Worm (Caenorhabditis elegans): ENCODE results near the gene T07A5.1.

The T07A5.1 gene

ce11 chrIII:10337508-10338166 is 31.6 kb upstream of the T07A5.1 start, which contains the start of gene ttr-15 (continued):
- no peak for TF ChIP-seq ceh-20 (GFP tag; IDR thresholded peaks at IDR 0.05)
- no peak for TF ChIP-seq jun-1 (tag; optimal IDR thresholded peaks at IDR 0.05)
- TF ChIP-seq zip-11 (GFP tag; IDR thresholded peaks at IDR 0.05): no peak
- TF ChIP-seq nhr-76 (tag; optimal IDR thresholded peaks at IDR 0.05): peak; percentile 1
- TF ChIP-seq hlh-30 (tag; optimal IDR thresholded peaks at IDR 0.05; ENCODE audit: insufficient read depth): peak; percentile 34
- no peak for TF ChIP-seq daf-19 (GFP tag; conservative IDR thresholded peaks at IDR 0.05)
- TF ChIP-seq mep-1 (tag; optimal IDR thresholded peaks at IDR 0.05): peak; percentile 44
- no peak for TF ChIP-seq set-16 (GFP tag; IDR thresholded peaks at IDR 0.05)
- TF ChIP-seq lsy-2 (tag; optimal IDR thresholded peaks at IDR 0.05): peak in 1 of 2 experiments; percentile 20
- TF ChIP-seq egl-27 (tag; optimal IDR thresholded peaks at IDR 0.05): no peak
- TF ChIP-seq zfp-3 (GFP tag; conservative IDR thresholded peaks at IDR 0.05): 0 out of 2 replicates have a peak, but pooled peaks have one; percentile 14
- peak; percentile 38 for TF ChIP-seq nhr-25 (tag; optimal IDR thresholded peaks at IDR 0.05; ENCODE audit: borderline replicate concordance, insufficient read depth)
- no peak for TF ChIP-seq daf-12 (tag; optimal IDR thresholded peaks at IDR 0.05)
- no peak for TF ChIP-seq spr-1 (tag; optimal IDR thresholded peaks at IDR 0.05)
- no peak for TF ChIP-seq F44E2.7 (GFP tag; IDR thresholded peaks at IDR 0.05)
- peak; percentile 41 for TF ChIP-seq nhr-28 (tag; optimal IDR thresholded peaks at IDR 0.05)
- TF ChIP-seq zag-1 (tag; optimal IDR thresholded peaks at IDR 0.05): no peak
- peak in 1 of 2 experiments; percentile 12 for TF ChIP-seq mdl-1 (tag; optimal IDR thresholded peaks at IDR 0.05)
- TF ChIP-seq lin-38 (GFP tag; IDR thresholded peaks at IDR 0.05): no peak
- TF ChIP-seq duxl-1 (tag; optimal IDR thresholded peaks at IDR 0.05; ENCODE audit: poor library complexity): no peak
- TF ChIP-seq unc-62 (GFP tag; optimal IDR thresholded peaks at IDR 0.05 in 1 of 2): no peak
- no peak for TF ChIP-seq unc-62 (tag; optimal IDR thresholded peaks at IDR 0.05)
- no peak for TF ChIP-seq egl-43 (GFP tag; IDR thresholded peaks at IDR 0.05)
- peak; percentile 54 for TF ChIP-seq T20F7.1 (GFP tag; optimal IDR thresholded peaks at IDR 0.05)
- no peak for TF ChIP-seq tag-97 (GFP tag; IDR thresholded peaks at IDR 0.05)

DNA sequence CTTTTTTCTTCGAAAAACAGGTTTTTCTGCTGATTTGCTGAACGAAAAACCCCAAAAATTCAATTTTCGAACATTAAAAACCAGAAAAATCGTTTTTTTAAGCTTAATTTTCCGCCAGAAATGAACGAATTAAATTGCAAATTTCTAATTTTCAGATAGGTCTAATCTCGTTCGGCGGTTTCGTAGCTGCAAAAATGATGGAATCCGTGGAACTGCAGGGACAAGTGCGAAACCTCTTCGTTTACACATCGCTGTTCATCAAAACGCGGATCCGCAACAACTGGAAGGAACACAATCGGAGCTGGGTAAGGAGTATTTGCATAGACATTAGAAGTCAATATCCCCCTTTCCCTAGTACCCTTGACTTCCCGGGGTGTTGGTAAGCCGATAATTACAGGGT is 30.1 kb upstream of the T07A5.1 start:
- TF ChIP-seq aha-1 (tag): peak; percentile 96
- peak in 1 of 2 experiments; percentile 54 for TF ChIP-seq unc-62 (GFP tag; optimal IDR thresholded peaks at IDR 0.05 in 1 of 2)
- TF ChIP-seq unc-62 (tag; optimal IDR thresholded peaks at IDR 0.05): no peak
- TF ChIP-seq ceh-82 (tag; optimal IDR thresholded peaks at IDR 0.05): no peak

ce11 chrIII:10335086-10335485 is 29.1 kb upstream of the T07A5.1 start, which contains the start of gene ced-9:
Gene ced-9, plus strand, starts transcription at chrIII:10335172.
- peak; percentile 97 for TF ChIP-seq aha-1 (tag)
- no peak for TF ChIP-seq nhr-10 (tag; optimal IDR thresholded peaks at IDR 0.05)
- TF ChIP-seq R02D3.7 (tag; optimal IDR thresholded peaks at IDR 0.05): no peak
- no peak for TF ChIP-seq unc-39 (tag; optimal IDR thresholded peaks at IDR 0.05)

- TF ChIP-seq daf-8 (GFP tag; IDR thresholded peaks at IDR 0.05): no peak
- TF ChIP-seq dmd-6 (GFP tag; IDR thresholded peaks at IDR 0.05): peak; percentile 88
- TF ChIP-seq ceh-62 (tag; optimal IDR thresholded peaks at IDR 0.05): no peak
- peak; percentile 35 for TF ChIP-seq jun-1 (tag; optimal IDR thresholded peaks at IDR 0.05)
- no peak for TF ChIP-seq Y75B8A.6 (GFP tag; IDR thresholded peaks at IDR 0.05)
- peak; percentile 78 for TF ChIP-seq mdt-29 (GFP tag; IDR thresholded peaks at IDR 0.05)
- TF ChIP-seq saeg-2 (GFP tag; IDR thresholded peaks at IDR 0.05): 0 out of 2 replicates have a peak, but pooled peaks have one; percentile 35
- TF ChIP-seq F10B5.3 (tag; optimal IDR thresholded peaks at IDR 0.05): peak; percentile 45
- TF ChIP-seq lin-1 (GFP tag; IDR thresholded peaks at IDR 0.05): peak; percentile 72; the same call in 1 of the 2 replicates
- TF ChIP-seq Y48G9A.11 (GFP tag; IDR thresholded peaks at IDR 0.05): no peak
- TF ChIP-seq nhr-6 (tag; optimal IDR thresholded peaks at IDR 0.05): peak; percentile 64
- no peak for TF ChIP-seq skn-1 (tag; optimal IDR thresholded peaks at IDR 0.05)
- no peak for TF ChIP-seq dmd-9 (GFP tag; IDR thresholded peaks at IDR 0.05)
- TF ChIP-seq lin-13 (GFP tag; optimal IDR thresholded peaks at IDR 0.05): peak; percentile 86
- TF ChIP-seq hmg-1.1 (GFP tag; IDR thresholded peaks at IDR 0.05): peak; percentile 89
- peak; percentile 77 for TF ChIP-seq duxl-1 (tag; optimal IDR thresholded peaks at IDR 0.05; ENCODE audit: poor library complexity)
- TF ChIP-seq unc-130 (GFP tag; optimal IDR thresholded peaks at IDR 0.05): peak; percentile 35
- TF ChIP-seq lin-15B (tag; optimal IDR thresholded peaks at IDR 0.05): no peak
These were observed 28.1 kb upstream of the T07A5.1 start, which contains the start of the genes jmjd-4 and mev-1 for ce11 chrIII:10333961-10334542. Gene jmjd-4, minus strand, starts transcription at chrIII:10334018. Gene mev-1, plus strand, starts transcription at chrIII:10334277.
